Worm (Caenorhabditis elegans) whole organism, L1 larva: Measurements from ENCODE around the gene srr-10.

Experiments used
- C34B4.2 ChIP-seq: sonication (generic microtip); optimal IDR thresholded peaks from 2 replicates; lab custom pipeline; 2017; ENCODE audit warnings: mild to moderate bottlenecking, missing genetic modification characterization, missing compliant biosample characterization
- Y116A8C.19 ChIP-seq: sonication (generic microtip); optimal IDR thresholded peaks from 2 replicates; lab custom pipeline; 2016; ENCODE audit warnings: missing compliant biosample characterization, missing genetic modification characterization, borderline replicate concordance
- aha-1 ChIP-seq: fragments of 150-350 bp; optimal IDR thresholded peaks from 2 replicates; lab custom pipeline; 2014; ENCODE audit warnings: missing biosample characterization, missing genetic modification characterization
- aly-2 ChIP-seq: fragments of 150-350 bp; optimal IDR thresholded peaks from 2 replicates; lab custom pipeline; 2014; ENCODE audit warnings: missing biosample characterization, missing genetic modification characterization
- ama-1 ChIP-seq: fragments of 150-350 bp; optimal IDR thresholded peaks from 2 replicates; lab custom pipeline; 2014
- ceh-8 ChIP-seq: fragments of 200-800 bp; sonication (Bioruptor generic); optimal IDR thresholded peaks from 2 replicates; lab custom pipeline; 2018; ENCODE audit warnings: mild to moderate bottlenecking, missing genetic modification characterization, moderate library complexity, missing compliant biosample characterization
- ceh-82 ChIP-seq, 3 experiments: fragments of 150-350 bp in 1 of 3; sonication (generic microtip) in 2 of 3; optimal IDR thresholded peaks; 2 replicates each; lab custom pipeline; 2014 to 2017; ENCODE audit warnings: missing biosample characterization in 3 of 3, missing genetic modification characterization in 3 of 3
- ceh-88 ChIP-seq: fragments of 200-800 bp; sonication (Bioruptor generic); IDR thresholded peaks from 2 replicates; pipeline ENCODE4 v1.3.6; 2022; ENCODE audit warnings: missing genetic modification characterization, missing compliant biosample characterization
- ceh-90 ChIP-seq: sonication (generic microtip); optimal IDR thresholded peaks from 2 replicates; lab custom pipeline; 2016; ENCODE audit warnings: missing genetic modification characterization, missing compliant biosample characterization
- ces-1 ChIP-seq: fragments of 150-350 bp; optimal IDR thresholded peaks from 2 replicates; lab custom pipeline; 2014; ENCODE audit warnings: missing biosample characterization, missing genetic modification reagents, missing genetic modification characterization
- dpl-1 ChIP-seq, 3 experiments: fragments of 150-350 bp in 2 of 3; sonication (generic microtip) in 1 of 3; optimal IDR thresholded peaks; 2 replicates each; lab custom pipeline; 2014 to 2017; ENCODE audit warnings: missing biosample characterization in 3 of 3, missing genetic modification characterization in 3 of 3, missing genetic modification reagents in 3 of 3
- dsc-1 ChIP-seq: sonication (generic microtip); optimal IDR thresholded peaks from 2 replicates; lab custom pipeline; 2016; ENCODE audit warnings: mild to moderate bottlenecking, missing genetic modification characterization, missing compliant biosample characterization
- elt-3 ChIP-seq, 6 experiments: fragments of 150-350 bp in 1 of 6; sonication (generic microtip); optimal IDR thresholded peaks; 2 replicates each; lab custom pipeline; 2017 to 2018; ENCODE audit warnings: missing biosample characterization in 6 of 6, missing genetic modification characterization in 6 of 6, inconsistent platforms in 1 of 6
- fkh-4 ChIP-seq: sonication (generic microtip); optimal IDR thresholded peaks from 2 replicates; lab custom pipeline; 2016; ENCODE audit warnings: missing compliant biosample characterization, missing genetic modification characterization, borderline replicate concordance
- fkh-8 ChIP-seq: sonication (generic microtip); optimal IDR thresholded peaks from 2 replicates; lab custom pipeline; 2016; ENCODE audit warnings: mild to moderate bottlenecking, missing genetic modification characterization, missing compliant biosample characterization
- fos-1 ChIP-seq: fragments of 150-350 bp; optimal IDR thresholded peaks from 2 replicates; lab custom pipeline; 2014; ENCODE audit warnings: missing biosample characterization, missing genetic modification characterization
- hlh-17 ChIP-seq: fragments of 200-800 bp; sonication (Bioruptor generic); optimal IDR thresholded peaks from 2 replicates; lab custom pipeline; 2018; ENCODE audit warnings: missing genetic modification characterization, mild to moderate bottlenecking, missing compliant biosample characterization, moderate library complexity, borderline replicate concordance
- hpl-2 ChIP-seq: fragments of 150-350 bp; optimal IDR thresholded peaks from 2 replicates; lab custom pipeline; 2014; ENCODE audit warnings: missing biosample characterization, missing genetic modification reagents, missing genetic modification characterization
- jun-1 ChIP-seq: fragments of 150-350 bp; optimal IDR thresholded peaks from 2 replicates; lab custom pipeline; 2014; ENCODE audit warnings: missing biosample characterization, missing genetic modification reagents, missing genetic modification characterization
- lin-13 ChIP-seq: fragments of 150-350 bp; optimal IDR thresholded peaks from 2 replicates; lab custom pipeline; 2014; ENCODE audit warnings: missing biosample characterization, missing genetic modification reagents, missing genetic modification characterization
- lin-35 ChIP-seq, 2 experiments: fragments of 150-350 bp; optimal IDR thresholded peaks; 2 replicates each; lab custom pipeline; 2014; ENCODE audit warnings: missing biosample characterization in 2 of 2, missing genetic modification characterization in 2 of 2, missing genetic modification reagents in 2 of 2
- lir-3 ChIP-seq: sonication (generic microtip); optimal IDR thresholded peaks from 2 replicates; lab custom pipeline; 2016; ENCODE audit warnings: mild to moderate bottlenecking, missing genetic modification characterization, moderate library complexity, missing compliant biosample characterization; ENCODE audit not compliant: poor library complexity
- lsy-2 ChIP-seq, 2 experiments: fragments of 150-350 bp; optimal IDR thresholded peaks; 2 replicates each; lab custom pipeline; 2014; ENCODE audit warnings: missing biosample characterization in 2 of 2, missing genetic modification characterization in 2 of 2
- mab-9 ChIP-seq: fragments of 200-800 bp; sonication (Bioruptor generic); IDR thresholded peaks from 2 replicates; pipeline ENCODE4 v1.3.6; 2022; ENCODE audit warnings: missing genetic modification reagents, missing genetic modification characterization, missing compliant biosample characterization
- mdl-1 ChIP-seq, 2 experiments: fragments of 150-350 bp; optimal IDR thresholded peaks; 2 replicates each; lab custom pipeline; 2014 to 2017; ENCODE audit warnings: missing biosample characterization in 2 of 2, missing genetic modification characterization in 2 of 2, inconsistent platforms in 1 of 2
- mep-1 ChIP-seq: fragments of 150-350 bp; optimal IDR thresholded peaks from 2 replicates; lab custom pipeline; 2014; ENCODE audit warnings: missing biosample characterization, missing genetic modification characterization
- nhr-12 ChIP-seq: sonication (generic microtip); optimal IDR thresholded peaks from 2 replicates; lab custom pipeline; 2017; ENCODE audit warnings: missing biosample characterization, missing genetic modification characterization
- nhr-237 ChIP-seq: fragments of 150-350 bp; optimal IDR thresholded peaks from 2 replicates; lab custom pipeline; 2014; ENCODE audit warnings: missing biosample characterization, missing genetic modification characterization
- nhr-28 ChIP-seq: fragments of 150-350 bp; optimal IDR thresholded peaks from 2 replicates; lab custom pipeline; 2014; ENCODE audit warnings: missing biosample characterization, missing genetic modification characterization
- nhr-47 ChIP-seq: sonication (generic microtip); optimal IDR thresholded peaks from 2 replicates; lab custom pipeline; 2016; ENCODE audit warnings: mild to moderate bottlenecking, missing genetic modification characterization, moderate library complexity, missing compliant biosample characterization
- nhr-76 ChIP-seq: sonication (generic microtip); optimal IDR thresholded peaks from 2 replicates; lab custom pipeline; 2017; ENCODE audit warnings: missing biosample characterization, missing genetic modification characterization
- nhr-77 ChIP-seq: fragments of 150-350 bp; optimal IDR thresholded peaks from 2 replicates; lab custom pipeline; 2014; ENCODE audit warnings: missing biosample characterization, missing genetic modification characterization
- nhr-85 ChIP-seq: sonication (generic microtip); peaks from one replicate; lab custom pipeline; 2016; ENCODE audit warnings: missing genetic modification characterization, inconsistent platforms, missing compliant biosample characterization
- nhr-90 ChIP-seq: sonication (generic microtip); optimal IDR thresholded peaks from 2 replicates; lab custom pipeline; 2016; ENCODE audit warnings: mild to moderate bottlenecking, missing genetic modification characterization, missing compliant biosample characterization; ENCODE audit not compliant: poor library complexity
- pag-3 ChIP-seq: sonication (generic microtip); optimal IDR thresholded peaks from 2 replicates; lab custom pipeline; 2017; ENCODE audit warnings: missing genetic modification characterization, mild to moderate bottlenecking, missing compliant biosample characterization, antibody characterized with exemption, borderline replicate concordance; ENCODE audit not compliant: insufficient read depth
- rnt-1 ChIP-seq: sonication (generic microtip); optimal IDR thresholded peaks from 2 replicates; lab custom pipeline; 2016; ENCODE audit warnings: mild to moderate bottlenecking, missing genetic modification characterization, moderate library complexity, missing compliant biosample characterization
- skn-1 ChIP-seq: fragments of 150-350 bp; optimal IDR thresholded peaks from 2 replicates; lab custom pipeline; 2014; ENCODE audit warnings: missing biosample characterization, missing genetic modification characterization
- snpc-4 ChIP-seq: fragments of 150-350 bp; optimal IDR thresholded peaks from 2 replicates; lab custom pipeline; 2014; ENCODE audit warnings: missing biosample characterization, missing genetic modification characterization
- swsn-7 ChIP-seq: sonication (generic microtip); optimal IDR thresholded peaks from 2 replicates; lab custom pipeline; 2016; ENCODE audit warnings: missing genetic modification characterization, missing compliant biosample characterization
- tbx-2 ChIP-seq: sonication (generic microtip); optimal IDR thresholded peaks from 2 replicates; lab custom pipeline; 2016; ENCODE audit warnings: missing genetic modification characterization, missing compliant biosample characterization
- tlp-1 ChIP-seq: fragments of 150-350 bp; optimal IDR thresholded peaks from 2 replicates; lab custom pipeline; 2014; ENCODE audit warnings: missing biosample characterization, missing genetic modification characterization
- unc-130 ChIP-seq: fragments of 150-350 bp; optimal IDR thresholded peaks from 2 replicates; lab custom pipeline; 2017; ENCODE audit warnings: missing biosample characterization, missing genetic modification characterization, inconsistent platforms
- unc-30 ChIP-seq: sonication (generic microtip); optimal IDR thresholded peaks from 2 replicates; lab custom pipeline; 2017; ENCODE audit warnings: missing biosample characterization, missing genetic modification characterization
- vab-15 ChIP-seq: sonication (generic microtip); optimal IDR thresholded peaks from 2 replicates; lab custom pipeline; 2017; ENCODE audit warnings: missing genotype, mild to moderate bottlenecking, missing genetic modification characterization, missing compliant biosample characterization
- ztf-4 ChIP-seq: fragments of 150-350 bp; optimal IDR thresholded peaks from 2 replicates; lab custom pipeline; 2014; ENCODE audit warnings: missing biosample characterization, missing genetic modification characterization

The srr-10 gene

ce11 chrV:7730488-7730887 is 4.9 kb upstream of the srr-10 start (continued):
- peak; percentile 38; the same call in 1 of the 2 replicates for TF ChIP-seq ceh-88 (GFP tag; lab: Robert Waterston, UW)
- peak; percentile 26 to 66 for TF ChIP-seq lsy-2 (tag; optimal IDR thresholded peaks at IDR 0.05; lab: Kevin White, UChicago)
- no peak for TF ChIP-seq aly-2
- no peak for TF ChIP-seq Y116A8C.19 (tag; lab: Kevin White, UChicago)
- no peak for TF ChIP-seq nhr-28 (tag; lab: Kevin White, UChicago)
- TF ChIP-seq elt-3 (tag; optimal IDR thresholded peaks at IDR 0.05; lab: Kevin White, UChicago), result peak in 2 of 6 experiments; percentile 2 to 48
- peak; percentile 53 for TF ChIP-seq dsc-1 (tag; lab: Kevin White, UChicago)
- TF ChIP-seq vab-15 (tag; lab: Kevin White, UChicago), result no peak
- no peak for TF ChIP-seq ces-1 (GFP tag; lab: Kevin White, UChicago)
- TF ChIP-seq lin-13 (GFP tag; lab: Kevin White, UChicago), result peak; percentile 42
- peak in 2 of 3 experiments; percentile 28 to 30 for TF ChIP-seq ceh-82 (tag; optimal IDR thresholded peaks at IDR 0.05; lab: Kevin White, UChicago)
- peak; percentile 19 for TF ChIP-seq rnt-1
- TF ChIP-seq jun-1, result no peak
- TF ChIP-seq tbx-2 (tag; lab: Kevin White, UChicago), result peak; percentile 32
- TF ChIP-seq aha-1 (tag; lab: Kevin White, UChicago), result no peak
- TF ChIP-seq nhr-237 (tag; lab: Kevin White, UChicago), result no peak
- TF ChIP-seq snpc-4 (tag; lab: Kevin White, UChicago), result no peak
- TF ChIP-seq nhr-47 (tag; lab: Kevin White, UChicago), result peak; percentile 59
- TF ChIP-seq mdl-1 (tag; optimal IDR thresholded peaks at IDR 0.05; lab: Kevin White, UChicago), result peak in 1 of 2 experiments; percentile 45
- TF ChIP-seq lir-3 (tag; lab: Kevin White, UChicago), result peak; percentile 48
- TF ChIP-seq unc-30 (tag; lab: Kevin White, UChicago), result no peak
- no peak for TF ChIP-seq nhr-12 (tag; lab: Kevin White, UChicago)
- TF ChIP-seq unc-130 (tag; lab: Kevin White, UChicago), result peak; percentile 13
- peak; percentile 44 for TF ChIP-seq mep-1 (tag; lab: Kevin White, UChicago)
- TF ChIP-seq ztf-4 (tag; lab: Kevin White, UChicago), result peak; percentile 73
- TF ChIP-seq hpl-2, result peak; percentile 55
- TF ChIP-seq mab-9 (GFP tag; lab: Robert Waterston, UW), result no peak
- peak; percentile 56 for TF ChIP-seq swsn-7 (tag; lab: Kevin White, UChicago)
- no peak for TF ChIP-seq hlh-17
- peak; percentile 50 for TF ChIP-seq fos-1 (tag; lab: Kevin White, UChicago)
- no peak for TF ChIP-seq skn-1 (tag; lab: Kevin White, UChicago)
- TF ChIP-seq lin-35 (GFP tag; optimal IDR thresholded peaks at IDR 0.05; lab: Kevin White, UChicago), result peak; percentile 46 to 82
- peak; percentile 66 for TF ChIP-seq nhr-90
- no peak for TF ChIP-seq ceh-90 (tag; lab: Kevin White, UChicago)
- TF ChIP-seq tlp-1, result no peak
- peak; percentile 62 for TF ChIP-seq ama-1 (lab: Kevin White, UChicago)
- peak; percentile 45 for TF ChIP-seq fkh-8
- no peak for TF ChIP-seq pag-3
- TF ChIP-seq nhr-85 (tag; lab: Kevin White, UChicago), result peak; percentile 69
- TF ChIP-seq dpl-1 (GFP tag; optimal IDR thresholded peaks at IDR 0.05; lab: Kevin White, UChicago), result peak; percentile 61 to 65 (median 64)
- TF ChIP-seq nhr-76 (tag; lab: Kevin White, UChicago), result no peak
- TF ChIP-seq nhr-77 (tag; lab: Kevin White, UChicago), result peak; percentile 42
- TF ChIP-seq, all 84 proteins: peak for 35

ce11 chrV:7733240-7733765 is 2.1 kb upstream of the srr-10 start:
- TF ChIP-seq fkh-4, result no peak
- TF ChIP-seq lir-3 (tag; lab: Kevin White, UChicago), result no peak
- peak; percentile 52 for TF ChIP-seq ama-1 (lab: Kevin White, UChicago)
- TF ChIP-seq dpl-1 (GFP tag; optimal IDR thresholded peaks at IDR 0.05; lab: Kevin White, UChicago), result no peak
- no peak for TF ChIP-seq ceh-8
- no peak for TF ChIP-seq C34B4.2 (tag; lab: Kevin White, UChicago)
